Fruit fly (Drosophila melanogaster) whole organism, embryonic: ENCODE measurements around the gene CG4456.

Source experiments
- Atf6 ChIP-seq: fragments of 200-800 bp; sonication (Bioruptor generic); IDR thresholded peaks from 2 replicates; pipeline ENCODE4 v1.3.6; 2022; ENCODE audit warnings: missing biosample characterization, missing genetic modification characterization
- CG10147 ChIP-seq: fragments of 200-800 bp; sonication (Bioruptor generic); optimal IDR thresholded peaks from 2 replicates; lab custom pipeline; 2019; ENCODE audit warnings: missing biosample characterization, mild to moderate bottlenecking, missing genetic modification characterization, moderate library complexity
- CG10274 ChIP-seq: fragments of 200-800 bp; sonication (Bioruptor generic); optimal IDR thresholded peaks from 3 replicates; lab custom pipeline; 2017; ENCODE audit warnings: missing biosample characterization, mild to moderate bottlenecking, missing genetic modification characterization
- CG10543 ChIP-seq: fragments of 200-800 bp; sonication (Bioruptor generic); optimal IDR thresholded peaks from 3 replicates; lab custom pipeline; 2017; ENCODE audit warnings: missing biosample characterization, mild to moderate bottlenecking, missing genetic modification characterization, moderate library complexity
- CG10979 ChIP-seq: fragments of 200-800 bp; sonication (Bioruptor generic); optimal IDR thresholded peaks from 2 replicates; lab custom pipeline; 2018; ENCODE audit warnings: missing biosample characterization, mild to moderate bottlenecking, missing genetic modification characterization, moderate library complexity
- CG11398 ChIP-seq: fragments of 200-800 bp; sonication (Bioruptor generic); optimal IDR thresholded peaks from 2 replicates; lab custom pipeline; 2016; ENCODE audit warnings: missing biosample characterization, missing genetic modification characterization
- CG12299 ChIP-seq: fragments of 200-800 bp; sonication (Bioruptor generic); optimal IDR thresholded peaks from 2 replicates; lab custom pipeline; 2018; ENCODE audit warnings: missing biosample characterization, mild to moderate bottlenecking, missing genetic modification characterization
- CG13287 ChIP-seq: fragments of 200-800 bp; sonication (Bioruptor generic); IDR thresholded peaks from 2 replicates; pipeline ENCODE4 v1.3.6; 2022; ENCODE audit warnings: missing biosample characterization, missing genetic modification characterization; ENCODE audit not compliant: partially characterized antibody
- CG16815 ChIP-seq: fragments of 200-800 bp; sonication (Bioruptor generic); optimal IDR thresholded peaks from 3 replicates; lab custom pipeline; 2017; ENCODE audit warnings: missing biosample characterization, mild to moderate bottlenecking, missing genetic modification characterization
- CG2120 ChIP-seq: fragments of 200-800 bp; sonication (Bioruptor generic); optimal IDR thresholded peaks from 3 replicates; lab custom pipeline; 2016; ENCODE audit warnings: missing biosample characterization, missing genetic modification characterization
- CG2129 ChIP-seq: fragments of 200-800 bp; sonication (Bioruptor generic); IDR thresholded peaks from 2 replicates; pipeline ENCODE4 v1.3.6; 2022; ENCODE audit warnings: missing biosample characterization, missing genetic modification characterization; ENCODE audit not compliant: partially characterized antibody
- CG30403 ChIP-seq: fragments of 200-800 bp; sonication (Bioruptor generic); optimal IDR thresholded peaks from 3 replicates; lab custom pipeline; 2016; ENCODE audit warnings: missing biosample characterization, missing genetic modification characterization
- CG34224 ChIP-seq: fragments of 200-800 bp; sonication (Bioruptor generic); IDR thresholded peaks from 3 replicates; pipeline ENCODE4 v1.3.6; 2022; ENCODE audit warnings: missing biosample characterization, missing genetic modification characterization; ENCODE audit not compliant: partially characterized antibody
- CG34376 ChIP-seq: fragments of 200-800 bp; sonication (Bioruptor generic); optimal IDR thresholded peaks from 2 replicates; lab custom pipeline; 2018; ENCODE audit warnings: missing biosample characterization, mild to moderate bottlenecking, missing genetic modification characterization
- CG4282 ChIP-seq: fragments of 200-800 bp; sonication (Bioruptor generic); optimal IDR thresholded peaks from 2 replicates; lab custom pipeline; 2016; ENCODE audit warnings: missing biosample characterization, missing genetic modification characterization
- CG4424 ChIP-seq: fragments of 200-800 bp; sonication (Bioruptor generic); optimal IDR thresholded peaks from 3 replicates; lab custom pipeline; 2016; ENCODE audit warnings: missing biosample characterization, missing genetic modification characterization
- CG4730 ChIP-seq: fragments of 200-800 bp; sonication (Bioruptor generic); IDR thresholded peaks from 2 replicates; pipeline ENCODE4 v1.3.6; 2022; ENCODE audit warnings: missing biosample characterization, missing genetic modification characterization
- CG7556 ChIP-seq: fragments of 200-800 bp; sonication (Bioruptor generic); optimal IDR thresholded peaks from 2 replicates; lab custom pipeline; 2017; ENCODE audit warnings: missing biosample characterization, mild to moderate bottlenecking, missing genetic modification characterization
- CG7786 ChIP-seq: fragments of 200-800 bp; sonication (Bioruptor generic); optimal IDR thresholded peaks from 2 replicates; lab custom pipeline; 2016; ENCODE audit warnings: missing biosample characterization, missing genetic modification characterization
- CG8359 ChIP-seq: fragments of 200-800 bp; sonication (Bioruptor generic); optimal IDR thresholded peaks from 2 replicates; lab custom pipeline; 2017; ENCODE audit warnings: missing biosample characterization, mild to moderate bottlenecking, missing genetic modification characterization, borderline replicate concordance
- CG9797 ChIP-seq: fragments of 200-800 bp; sonication (Bioruptor generic); optimal IDR thresholded peaks from 3 replicates; lab custom pipeline; 2018; ENCODE audit warnings: missing biosample characterization, mild to moderate bottlenecking, missing genetic modification characterization
- CG9876 ChIP-seq: fragments of 200-800 bp; sonication (Bioruptor generic); optimal IDR thresholded peaks from 2 replicates; lab custom pipeline; 2016; ENCODE audit warnings: missing biosample characterization, missing genetic modification characterization
- Dll ChIP-seq: fragments of 200-800 bp; sonication (Bioruptor generic); IDR thresholded peaks from 4 replicates; pipeline ENCODE4 v1.3.6; 2022; ENCODE audit warnings: missing biosample characterization, missing genetic modification characterization; ENCODE audit not compliant: partially characterized antibody
- E2f2 ChIP-seq: fragments of 200-800 bp; sonication (Bioruptor generic); IDR thresholded peaks from 2 replicates; pipeline ENCODE4 v1.3.6; 2022; ENCODE audit warnings: missing biosample characterization, missing genetic modification characterization
- Ets65A ChIP-seq: fragments of 200-800 bp; sonication (Bioruptor generic); peaks from one replicate; lab custom pipeline; 2016; ENCODE audit warnings: missing biosample characterization, missing genetic modification characterization
- Gug ChIP-seq: fragments of 200-800 bp; sonication (Bioruptor generic); IDR thresholded peaks from 4 replicates; pipeline ENCODE4 v1.3.6; 2022; ENCODE audit warnings: missing biosample characterization, missing genetic modification characterization
- Mrtf ChIP-seq: fragments of 200-800 bp; sonication (Bioruptor generic); IDR thresholded peaks from 3 replicates; pipeline ENCODE4 v1.3.6; 2022; ENCODE audit warnings: missing biosample characterization, missing genetic modification characterization
- PHDP ChIP-seq: fragments of 200-800 bp; sonication (Bioruptor generic); optimal IDR thresholded peaks from 3 replicates; lab custom pipeline; 2018; ENCODE audit warnings: missing biosample characterization, mild to moderate bottlenecking, missing genetic modification characterization, moderate library complexity
- Ravus ChIP-seq: fragments of 200-800 bp; sonication (Bioruptor generic); IDR thresholded peaks from 2 replicates; pipeline ENCODE4 v1.3.6; 2022; ENCODE audit warnings: missing biosample characterization, missing genetic modification characterization
- Sox102F ChIP-seq: fragments of 200-800 bp; sonication (Bioruptor generic); optimal IDR thresholded peaks from 2 replicates; lab custom pipeline; 2018; ENCODE audit warnings: missing biosample characterization, mild to moderate bottlenecking, missing genetic modification characterization, moderate library complexity
- ac ChIP-seq: fragments of 200-800 bp; sonication (Bioruptor generic); optimal IDR thresholded peaks from 3 replicates; lab custom pipeline; 2017; ENCODE audit warnings: missing biosample characterization, mild to moderate bottlenecking, missing genetic modification characterization
- aop ChIP-seq: fragments of 200-800 bp; sonication (Bioruptor generic); IDR thresholded peaks from 2 replicates; pipeline ENCODE4 v1.3.6; 2022; ENCODE audit warnings: missing biosample characterization, missing genetic modification characterization
- ato ChIP-seq: fragments of 200-800 bp; sonication (Bioruptor generic); IDR thresholded peaks from 2 replicates; pipeline ENCODE4 v1.3.6; 2022; ENCODE audit warnings: missing biosample characterization, missing genetic modification characterization; ENCODE audit not compliant: partially characterized antibody
- bbx ChIP-seq: fragments of 200-800 bp; sonication (Bioruptor generic); IDR thresholded peaks from 2 replicates; pipeline ENCODE4 v1.3.6; 2022; ENCODE audit warnings: missing biosample characterization, missing genetic modification characterization; ENCODE audit not compliant: partially characterized antibody
- caup ChIP-seq: fragments of 200-800 bp; sonication (Bioruptor generic); optimal IDR thresholded peaks from 3 replicates; lab custom pipeline; 2017; ENCODE audit warnings: missing biosample characterization, mild to moderate bottlenecking, missing genetic modification characterization, moderate library complexity; ENCODE audit not compliant: severe bottlenecking
- chm ChIP-seq: fragments of 200-800 bp; sonication (Bioruptor generic); IDR thresholded peaks from 2 replicates; pipeline ENCODE4 v1.3.6; 2022; ENCODE audit warnings: missing biosample characterization, missing genetic modification characterization
- crp ChIP-seq, 2 experiments: fragments of 200-800 bp; sonication (Bioruptor generic); optimal IDR thresholded peaks; 2 replicates in 1 of 2; 3 replicates in 1 of 2; lab custom pipeline; 2017; ENCODE audit warnings: missing biosample characterization in 2 of 2, missing genetic modification characterization in 2 of 2, mild to moderate bottlenecking in 1 of 2, moderate library complexity in 1 of 2
- ems ChIP-seq: fragments of 200-800 bp; sonication (Bioruptor generic); optimal IDR thresholded peaks from 3 replicates; lab custom pipeline; 2016; ENCODE audit warnings: missing biosample characterization, missing genetic modification characterization
- gce ChIP-seq: fragments of 200-800 bp; sonication (Bioruptor generic); IDR thresholded peaks from 3 replicates; pipeline ENCODE4 v1.3.6; 2022; ENCODE audit warnings: missing biosample characterization, missing genetic modification characterization
- gcm ChIP-seq: fragments of 200-800 bp; sonication (Bioruptor generic); optimal IDR thresholded peaks from 2 replicates; lab custom pipeline; 2019; ENCODE audit warnings: missing biosample characterization, mild to moderate bottlenecking, missing genetic modification characterization, moderate library complexity
- gcm2 ChIP-seq: fragments of 200-800 bp; sonication (Bioruptor generic); optimal IDR thresholded peaks from 2 replicates; lab custom pipeline; 2016; ENCODE audit warnings: missing biosample characterization, missing genetic modification characterization
- hth ChIP-seq: fragments of >200 bp; optimal IDR thresholded peaks from 2 replicates; lab custom pipeline; 2017; ENCODE audit warnings: inconsistent platforms
- jigr1 ChIP-seq: fragments of 200-800 bp; sonication (Bioruptor generic); IDR thresholded peaks from 3 replicates; pipeline ENCODE4 v1.3.6; 2022; ENCODE audit warnings: missing biosample characterization, missing genetic modification characterization
- lola ChIP-seq, 3 experiments: fragments of >200 bp in 2 of 3; fragments of 200-800 bp in 1 of 3; sonication (Bioruptor generic) in 1 of 3; optimal IDR thresholded peaks; 2 replicates each; lab custom pipeline; 2017 to 2019; ENCODE audit warnings: missing biosample characterization in 3 of 3, missing genetic modification characterization in 3 of 3, mild to moderate bottlenecking in 1 of 3, moderate library complexity in 1 of 3
- nmo ChIP-seq: fragments of 200-800 bp; sonication (Bioruptor generic); optimal IDR thresholded peaks from 2 replicates; lab custom pipeline; 2018; ENCODE audit warnings: missing biosample characterization, mild to moderate bottlenecking, missing genetic modification characterization, moderate library complexity
- nom ChIP-seq: fragments of 200-800 bp; sonication (Bioruptor generic); optimal IDR thresholded peaks from 2 replicates; lab custom pipeline; 2017; ENCODE audit warnings: missing biosample characterization, missing genetic modification characterization, mild to moderate bottlenecking, moderate library complexity, missing genetic modification reagents
- org-1 ChIP-seq: fragments of 200-800 bp; sonication (Bioruptor generic); optimal IDR thresholded peaks from 2 replicates; lab custom pipeline; 2017; ENCODE audit warnings: missing biosample characterization, missing genetic modification characterization
- slbo ChIP-seq: fragments of 200-800 bp; sonication (Bioruptor generic); IDR thresholded peaks from 2 replicates; pipeline ENCODE4 v1.3.6; 2022; ENCODE audit warnings: missing biosample characterization, missing genetic modification characterization
- sr ChIP-seq: fragments of 200-800 bp; sonication (Bioruptor generic); IDR thresholded peaks from 3 replicates; pipeline ENCODE4 v1.3.6; 2022; ENCODE audit warnings: missing biosample characterization, missing genetic modification characterization
- tll ChIP-seq, 2 experiments: fragments of 200-800 bp in 1 of 2; fragments of >200 bp in 1 of 2; sonication (Bioruptor generic) in 1 of 2; optimal IDR thresholded peaks; 2 replicates each; lab custom pipeline; 2017 to 2019; ENCODE audit warnings: missing biosample characterization in 2 of 2, missing genetic modification characterization in 2 of 2, mild to moderate bottlenecking in 1 of 2, moderate library complexity in 1 of 2

CG4456 gene

DNA sequence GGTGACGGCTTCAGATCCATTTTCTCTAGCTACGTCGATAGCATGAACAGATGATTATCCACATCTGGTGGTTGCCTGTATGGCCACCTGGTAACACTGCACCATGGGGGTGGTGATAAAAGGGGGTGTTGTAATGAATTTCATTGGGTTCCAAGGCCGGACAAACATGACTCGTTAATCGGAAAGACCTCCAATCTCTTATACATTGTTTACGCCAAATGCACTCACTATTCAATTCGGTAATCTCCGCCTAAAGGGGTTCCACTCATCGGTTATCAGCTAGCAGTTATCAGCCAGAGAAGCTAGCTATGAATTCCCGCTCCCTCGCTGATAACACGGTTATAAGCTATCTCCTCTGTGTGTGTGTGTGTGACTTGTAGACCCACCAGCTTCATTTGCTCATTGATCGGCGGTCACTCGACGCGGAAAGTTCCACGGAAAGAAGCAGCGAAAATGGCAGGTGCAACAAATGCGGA lies 12.3 kb upstream of the CG4456 start, which contains the start of gene Pdxk:
Pdxk (plus strand) TSS at position 100 of the 476 bp plus-strand sequence.
- TF ChIP-seq bbx = no peak
- TF ChIP-seq CG10979 (tag; lab: Kevin White, UChicago) = no peak
- no peak for TF ChIP-seq CG7786
- TF ChIP-seq gce (GFP tag; lab: Robert Waterston, UW) = peak; percentile 46; the same call in 1 of the 3 replicates
- no peak for TF ChIP-seq CG8359 (GFP tag; lab: Kevin White, UChicago)
- no peak for TF ChIP-seq CG2129
- TF ChIP-seq CG34224 = no peak
- peak; percentile 5; the same call in 1 of the 2 replicates for TF ChIP-seq slbo (GFP tag; lab: Robert Waterston, UW)
- no peak for TF ChIP-seq ems (GFP tag; lab: Kevin White, UChicago)
- peak in 1 of 2 experiments; percentile 80 for TF ChIP-seq crp (GFP tag; optimal IDR thresholded peaks at IDR 0.05; lab: Kevin White, UChicago)
- no peak for TF ChIP-seq CG10274
- peak; percentile 28 for TF ChIP-seq CG12299 (tag; lab: Kevin White, UChicago)
- peak; percentile 59 for TF ChIP-seq nom (GFP tag; lab: Kevin White, UChicago)
- peak; percentile 37; the same call in 1 of the 2 replicates for TF ChIP-seq E2f2 (GFP tag; lab: Robert Waterston, UW)
- no peak for TF ChIP-seq Mrtf
- TF ChIP-seq gcm (GFP tag; lab: Kevin White, UChicago) = peak; percentile 35
- no peak for TF ChIP-seq CG7556 (GFP tag; lab: Kevin White, UChicago)
- TF ChIP-seq Ravus (GFP tag; lab: Robert Waterston, UW) = no peak
- peak; percentile 30 for TF ChIP-seq CG2120 (GFP tag; lab: Kevin White, UChicago)
- no peak for TF ChIP-seq aop (GFP tag; lab: Robert Waterston, UW)
- TF ChIP-seq chm (GFP tag; lab: Robert Waterston, UW) = 0 out of 2 replicates have a peak, but pooled peaks have one; percentile 11
- TF ChIP-seq CG9876 = no peak
- no peak for TF ChIP-seq Atf6 (GFP tag; lab: Robert Waterston, UW)
- no peak for TF ChIP-seq ac (GFP tag; lab: Kevin White, UChicago)
- TF ChIP-seq CG4730 (GFP tag; lab: Robert Waterston, UW) = no peak
- TF ChIP-seq CG30403 (GFP tag; lab: Kevin White, UChicago) = no peak
- TF ChIP-seq PHDP = peak; percentile 16
- no peak for TF ChIP-seq CG16815
- TF ChIP-seq sr (GFP tag; lab: Robert Waterston, UW) = no peak
- TF ChIP-seq CG11398 (GFP tag; lab: Kevin White, UChicago) = no peak
- TF ChIP-seq CG34376 (GFP tag; lab: Kevin White, UChicago) = peak; percentile 93
- no peak for TF ChIP-seq hth (lab: Kevin White, UChicago)
- TF ChIP-seq Gug (GFP tag; lab: Robert Waterston, UW) = no peak
- no peak for TF ChIP-seq tll (GFP tag; optimal IDR thresholded peaks at IDR 0.05; lab: Kevin White, UChicago)
- TF ChIP-seq caup (GFP tag; lab: Kevin White, UChicago) = peak; percentile 45
- no peak for TF ChIP-seq org-1 (GFP tag; lab: Kevin White, UChicago)
- no peak for TF ChIP-seq nmo
- TF ChIP-seq CG4424 (GFP tag; lab: Kevin White, UChicago) = no peak
- peak; percentile 49 for TF ChIP-seq CG9797 (GFP tag; lab: Kevin White, UChicago)
- peak; percentile 48 for TF ChIP-seq CG13287 (GFP tag; lab: Robert Waterston, UW)
- TF ChIP-seq Dll (GFP tag; lab: Robert Waterston, UW) = 0 out of 4 replicates have a peak, but pooled peaks have one; percentile 40
- no peak for TF ChIP-seq ato (GFP tag; lab: Robert Waterston, UW)
- TF ChIP-seq gcm2 (GFP tag; lab: Kevin White, UChicago) = no peak
- no peak for TF ChIP-seq CG4282 (GFP tag; lab: Kevin White, UChicago)
- no peak for TF ChIP-seq jigr1 (GFP tag; lab: Robert Waterston, UW)
- TF ChIP-seq Sox102F (GFP tag; lab: Kevin White, UChicago) = no peak
- no peak for TF ChIP-seq lola (GFP tag; optimal IDR thresholded peaks at IDR 0.05; lab: Kevin White, UChicago)
- peak; percentile 94 for TF ChIP-seq CG10543 (GFP tag; lab: Kevin White, UChicago)
- no peak for TF ChIP-seq CG10147 (GFP tag; lab: Kevin White, UChicago)
- no peak for TF ChIP-seq Ets65A (GFP tag; lab: Kevin White, UChicago)
